Fruit fly (Drosophila melanogaster) whole organism, embryonic: Measurements from ENCODE around the gene sing.
A peak's percentile ranks its signal among the peaks of the same experiment; 100 is the strongest.

Experiments used
- Aef1 ChIP-seq: fragments of 200-800 bp; sonication (Bioruptor generic); IDR thresholded peaks from 3 replicates; pipeline ENCODE4 v1.3.6; 2022; ENCODE audit warnings: missing biosample characterization, missing genetic modification characterization
- Asciz ChIP-seq: fragments of 200-800 bp; sonication (Bioruptor generic); optimal IDR thresholded peaks from 2 replicates; lab custom pipeline; 2017; ENCODE audit warnings: missing biosample characterization, mild to moderate bottlenecking, missing genetic modification characterization, missing genetic modification reagents
- CG1024 ChIP-seq: fragments of 200-800 bp; sonication (Bioruptor generic); IDR thresholded peaks from 2 replicates; pipeline ENCODE4 v1.3.6; 2022; ENCODE audit warnings: missing biosample characterization, missing genetic modification characterization
- CG10274 ChIP-seq: fragments of 200-800 bp; sonication (Bioruptor generic); optimal IDR thresholded peaks from 3 replicates; lab custom pipeline; 2017; ENCODE audit warnings: missing biosample characterization, mild to moderate bottlenecking, missing genetic modification characterization
- CG10565 ChIP-seq: fragments of 200-800 bp; sonication (Bioruptor generic); optimal IDR thresholded peaks from 3 replicates; lab custom pipeline; 2016; ENCODE audit warnings: missing biosample characterization, mild to moderate bottlenecking, missing genetic modification characterization
- CG11398 ChIP-seq: fragments of 200-800 bp; sonication (Bioruptor generic); optimal IDR thresholded peaks from 2 replicates; lab custom pipeline; 2016; ENCODE audit warnings: missing biosample characterization, missing genetic modification characterization
- CG12219 ChIP-seq: fragments of 200-800 bp; sonication (Bioruptor generic); optimal IDR thresholded peaks from 3 replicates; lab custom pipeline; 2018; ENCODE audit warnings: missing biosample characterization, mild to moderate bottlenecking, missing genetic modification characterization
- CG13894 ChIP-seq: fragments of 200-800 bp; sonication (Bioruptor generic); optimal IDR thresholded peaks from 3 replicates; lab custom pipeline; 2018; ENCODE audit warnings: missing biosample characterization, mild to moderate bottlenecking, missing genetic modification characterization, moderate library complexity
- CG14441 ChIP-seq: fragments of 200-800 bp; sonication (Bioruptor generic); IDR thresholded peaks from 2 replicates; pipeline ENCODE4 v1.3.6; 2022; ENCODE audit warnings: missing biosample characterization, missing genetic modification characterization
- CG17385 ChIP-seq: fragments of 200-800 bp; sonication (Bioruptor generic); optimal IDR thresholded peaks from 3 replicates; lab custom pipeline; 2018; ENCODE audit warnings: missing biosample characterization, mild to moderate bottlenecking, missing genetic modification characterization
- CG1832 ChIP-seq: fragments of 200-800 bp; sonication (Bioruptor generic); optimal IDR thresholded peaks from 2 replicates; lab custom pipeline; 2017; ENCODE audit warnings: missing biosample characterization, mild to moderate bottlenecking, missing genetic modification characterization, inconsistent platforms
- CG18476 ChIP-seq: fragments of 200-800 bp; sonication (Bioruptor generic); optimal IDR thresholded peaks from 2 replicates; lab custom pipeline; 2016; ENCODE audit warnings: missing biosample characterization, mild to moderate bottlenecking, missing genetic modification characterization
- CG3163 ChIP-seq: fragments of 200-800 bp; sonication (Bioruptor generic); optimal IDR thresholded peaks from 3 replicates; lab custom pipeline; 2016; ENCODE audit warnings: missing biosample characterization, missing genetic modification characterization
- CG6654 ChIP-seq: fragments of 200-800 bp; sonication (Bioruptor generic); optimal IDR thresholded peaks from 2 replicates; lab custom pipeline; 2017; ENCODE audit warnings: missing biosample characterization, mild to moderate bottlenecking, missing genetic modification characterization
- CkIIα-i1 ChIP-seq: fragments of 200-800 bp; sonication (Bioruptor generic); IDR thresholded peaks from 2 replicates; pipeline ENCODE4 v1.3.6; 2022; ENCODE audit warnings: missing biosample characterization, missing genetic modification characterization
- D ChIP-seq, 2 experiments: fragments of 200-800 bp in 1 of 2; fragments of >200 bp in 1 of 2; sonication (Bioruptor generic) in 1 of 2; optimal IDR thresholded peaks; 2 replicates in 1 of 2; 3 replicates in 1 of 2; lab custom pipeline; 2017; ENCODE audit warnings: mild to moderate bottlenecking in 1 of 2, missing biosample characterization in 1 of 2, missing genetic modification characterization in 1 of 2, missing genetic modification reagents in 1 of 2
- Doc2 ChIP-seq: fragments of 200-800 bp; sonication (Bioruptor generic); IDR thresholded peaks from 2 replicates; pipeline ENCODE4 v1.3.6; 2022; ENCODE audit warnings: missing biosample characterization, missing genetic modification characterization
- Eip74EF ChIP-seq, 2 experiments: fragments of 200-800 bp in 1 of 2; fragments of >200 bp in 1 of 2; sonication (Bioruptor generic) in 1 of 2; optimal IDR thresholded peaks; 2 replicates each; lab custom pipeline; 2017 to 2019; ENCODE audit warnings: missing biosample characterization in 2 of 2, missing genetic modification characterization in 2 of 2, mild to moderate bottlenecking in 1 of 2, moderate library complexity in 1 of 2
- Hr3 ChIP-seq: fragments of 200-800 bp; sonication (Bioruptor generic); optimal IDR thresholded peaks from 3 replicates; lab custom pipeline; 2016; ENCODE audit warnings: missing biosample characterization, missing genetic modification characterization
- Hr51 ChIP-seq, 2 experiments: fragments of 200-800 bp; sonication (Bioruptor generic); optimal IDR thresholded peaks; 2 replicates in 1 of 2; 3 replicates in 1 of 2; lab custom pipeline; 2016 to 2018; ENCODE audit warnings: missing biosample characterization in 2 of 2, missing genetic modification characterization in 2 of 2, mild to moderate bottlenecking in 1 of 2, moderate library complexity in 1 of 2
- Meics ChIP-seq: fragments of 200-800 bp; sonication (Bioruptor generic); optimal IDR thresholded peaks from 2 replicates; lab custom pipeline; 2017; ENCODE audit warnings: missing biosample characterization, mild to moderate bottlenecking, missing genetic modification characterization
- Oaz ChIP-seq: fragments of 200-800 bp; sonication (Bioruptor generic); IDR thresholded peaks from 2 replicates; pipeline ENCODE4 v1.3.6; 2022; ENCODE audit warnings: missing biosample characterization, missing genetic modification characterization
- Oli ChIP-seq: fragments of 200-800 bp; sonication (Bioruptor generic); optimal IDR thresholded peaks from 2 replicates; lab custom pipeline; 2018; ENCODE audit warnings: missing biosample characterization, mild to moderate bottlenecking, missing genetic modification characterization, moderate library complexity
- Opbp ChIP-seq: fragments of 200-800 bp; sonication (Bioruptor generic); IDR thresholded peaks from 3 replicates; pipeline ENCODE4 v1.3.6; 2022; ENCODE audit warnings: missing biosample characterization, missing genetic modification characterization; ENCODE audit not compliant: partially characterized antibody
- PHDP ChIP-seq: fragments of 200-800 bp; sonication (Bioruptor generic); optimal IDR thresholded peaks from 3 replicates; lab custom pipeline; 2018; ENCODE audit warnings: missing biosample characterization, mild to moderate bottlenecking, missing genetic modification characterization, moderate library complexity
- Pdp1 ChIP-seq, 2 experiments: fragments of 200-800 bp; sonication (Bioruptor generic); optimal IDR thresholded peaks; 3 replicates each; lab custom pipeline; 2016; ENCODE audit warnings: missing biosample characterization in 2 of 2, missing genetic modification characterization in 2 of 2, mild to moderate bottlenecking in 1 of 2, moderate library complexity in 1 of 2
- Six4 ChIP-seq: fragments of 200-800 bp; sonication (Bioruptor generic); optimal IDR thresholded peaks from 2 replicates; lab custom pipeline; 2016; ENCODE audit warnings: missing biosample characterization, missing genetic modification characterization
- Spps ChIP-seq: fragments of 200-800 bp; sonication (Bioruptor generic); optimal IDR thresholded peaks from 2 replicates; lab custom pipeline; 2018; ENCODE audit warnings: missing biosample characterization, mild to moderate bottlenecking, missing genetic modification characterization
- Trl ChIP-seq, 3 experiments: fragments of >200 bp in 2 of 3; fragments of 200-800 bp in 1 of 3; sonication (Bioruptor generic) in 1 of 3; optimal IDR thresholded peaks; 2 replicates in 1 of 3; 3 replicates in 2 of 3; lab custom pipeline; 2016 to 2017; ENCODE audit warnings: missing biosample characterization in 1 of 3, missing genetic modification characterization in 1 of 3
- Usf ChIP-seq: fragments of 200-800 bp; sonication (Bioruptor generic); optimal IDR thresholded peaks from 2 replicates; lab custom pipeline; 2017; ENCODE audit warnings: missing genotype, missing biosample characterization, missing genetic modification characterization
- abd-A ChIP-seq: fragments of 200-800 bp; sonication (Bioruptor generic); optimal IDR thresholded peaks from 3 replicates; lab custom pipeline; 2019; ENCODE audit warnings: missing biosample characterization, mild to moderate bottlenecking, missing genetic modification characterization, moderate library complexity
- ac ChIP-seq: fragments of 200-800 bp; sonication (Bioruptor generic); optimal IDR thresholded peaks from 3 replicates; lab custom pipeline; 2017; ENCODE audit warnings: missing biosample characterization, mild to moderate bottlenecking, missing genetic modification characterization
- cato ChIP-seq: fragments of 200-800 bp; sonication (Bioruptor generic); optimal IDR thresholded peaks from 2 replicates; lab custom pipeline; 2016; ENCODE audit warnings: missing biosample characterization, missing genetic modification characterization, borderline replicate concordance
- croc ChIP-seq: fragments of 200-800 bp; sonication (Bioruptor generic); conservative IDR thresholded peaks from 3 replicates; pipeline ENCODE4 v1.3.6; 2022; ENCODE audit warnings: missing biosample characterization, missing genetic modification characterization
- cwo ChIP-seq: fragments of 200-800 bp; sonication (Bioruptor generic); optimal IDR thresholded peaks from 3 replicates; lab custom pipeline; 2017; ENCODE audit warnings: missing biosample characterization, missing genetic modification characterization, mild to moderate bottlenecking, moderate library complexity, missing genetic modification reagents
- ftz-f1 ChIP-seq: fragments of 200-800 bp; sonication (Bioruptor generic); optimal IDR thresholded peaks from 2 replicates; lab custom pipeline; 2016; ENCODE audit warnings: missing biosample characterization, missing genetic modification characterization
- grau ChIP-seq: fragments of 200-800 bp; optimal IDR thresholded peaks from 3 replicates; lab custom pipeline; 2019; ENCODE audit warnings: missing biosample characterization, mild to moderate bottlenecking, missing genetic modification characterization, moderate library complexity
- kay ChIP-seq: fragments of 200-800 bp; sonication (Bioruptor generic); optimal IDR thresholded peaks from 2 replicates; lab custom pipeline; 2016; ENCODE audit warnings: missing biosample characterization, missing genetic modification characterization
- lmd ChIP-seq: fragments of 200-800 bp; sonication (Bioruptor generic); IDR thresholded peaks from 2 replicates; pipeline ENCODE4 v1.3.6; 2022; ENCODE audit warnings: missing biosample characterization, missing genetic modification characterization
- nau ChIP-seq: fragments of 200-800 bp; sonication (Bioruptor generic); optimal IDR thresholded peaks from 3 replicates; lab custom pipeline; 2017; ENCODE audit warnings: missing biosample characterization, mild to moderate bottlenecking, missing genetic modification characterization, missing genetic modification reagents
- nom ChIP-seq: fragments of 200-800 bp; sonication (Bioruptor generic); optimal IDR thresholded peaks from 2 replicates; lab custom pipeline; 2017; ENCODE audit warnings: missing biosample characterization, missing genetic modification characterization, mild to moderate bottlenecking, moderate library complexity, missing genetic modification reagents
- peb ChIP-seq: fragments of 200-800 bp; sonication (Bioruptor generic); IDR thresholded peaks from 2 replicates; pipeline ENCODE4 v1.3.6; 2022; ENCODE audit warnings: missing biosample characterization, missing genetic modification characterization
- repo ChIP-seq: fragments of 200-800 bp; sonication (Bioruptor generic); optimal IDR thresholded peaks from 2 replicates; lab custom pipeline; 2016; ENCODE audit warnings: missing biosample characterization, missing genetic modification characterization
- sd ChIP-seq: fragments of 200-800 bp; sonication (Bioruptor generic); optimal IDR thresholded peaks from 3 replicates; lab custom pipeline; 2018; ENCODE audit warnings: missing biosample characterization, mild to moderate bottlenecking, missing genetic modification characterization, moderate library complexity
- sna ChIP-seq: fragments of 200-800 bp; sonication (Bioruptor generic); IDR thresholded peaks from 2 replicates; pipeline ENCODE4 v1.3.6; 2022; ENCODE audit warnings: missing biosample characterization, missing genetic modification characterization; ENCODE audit not compliant: partially characterized antibody
- unc-4 ChIP-seq: fragments of 200-800 bp; sonication (Bioruptor generic); IDR thresholded peaks from 2 replicates; pipeline ENCODE4 v1.3.6; 2022; ENCODE audit warnings: missing biosample characterization, missing genetic modification characterization; ENCODE audit not compliant: partially characterized antibody
- usp ChIP-seq: fragments of >200 bp; optimal IDR thresholded peaks from 2 replicates; lab custom pipeline; 2017; ENCODE audit warnings: missing biosample characterization, missing genetic modification characterization

sing gene

dm6 chrX:16670691-16671481 is 8.2 kb upstream of the sing start (continued):
- TF ChIP-seq unc-4 (GFP tag; lab: Robert Waterston, UW) (no peak), ftz-f1 (no peak), peb (GFP tag; lab: Robert Waterston, UW) (no peak), lmd (peak; percentile 49; the same call in 1 of the 2 replicates), croc (no peak), sna (GFP tag; lab: Robert Waterston, UW) (no peak), CG18476 (GFP tag; lab: Kevin White, UChicago) (no peak), cwo (GFP tag; lab: Kevin White, UChicago) (peak; percentile 16), sd (tag; lab: Kevin White, UChicago) (peak; percentile 4), cato (GFP tag; lab: Kevin White, UChicago) (no peak), repo (no peak), Spps (tag; lab: Kevin White, UChicago) (no peak), CG11398 (no peak), CG1832 (GFP tag; lab: Kevin White, UChicago) (no peak), Usf (GFP tag; lab: Kevin White, UChicago) (no peak), Eip74EF (GFP tag; optimal IDR thresholded peaks at IDR 0.05; lab: Kevin White, UChicago) (peak in 1 of 2 experiments; percentile 10), CG1024 (no peak), CG3163 (GFP tag; lab: Kevin White, UChicago) (no peak), Hr3 (no peak), Doc2 (GFP tag; lab: Robert Waterston, UW) (no peak), nau (GFP tag; lab: Kevin White, UChicago) (no peak), Opbp (GFP tag; lab: Robert Waterston, UW) (no peak), abd-A (no peak), Trl (optimal IDR thresholded peaks at IDR 0.05; lab: Kevin White, UChicago) (no peak), Trl (GFP tag; optimal IDR thresholded peaks at IDR 0.05; lab: Kevin White, UChicago) (no peak), CG10274 (GFP tag; lab: Kevin White, UChicago) (no peak), CG14441 (peak; percentile 50), CkIIα-i1 (GFP tag; lab: Robert Waterston, UW) (no peak), Aef1 (GFP tag; lab: Robert Waterston, UW) (no peak), Oaz (no peak), Oli (tag; lab: Kevin White, UChicago) (peak; percentile 33), D (optimal IDR thresholded peaks at IDR 0.05; lab: Kevin White, UChicago) (no peak), D (GFP tag; optimal IDR thresholded peaks at IDR 0.05; lab: Kevin White, UChicago) (no peak), grau (tag; lab: Kevin White, UChicago) (peak; percentile 89), nom (GFP tag; lab: Kevin White, UChicago) (no peak), CG10565 (GFP tag; lab: Kevin White, UChicago) (no peak), PHDP (tag; lab: Kevin White, UChicago) (peak; percentile 41), CG12219 (peak; percentile 22), Asciz (GFP tag; lab: Kevin White, UChicago) (no peak), CG6654 (no peak), Meics (GFP tag; lab: Kevin White, UChicago) (peak; percentile 36), usp (GFP tag; lab: Kevin White, UChicago) (no peak), Six4 (GFP tag; lab: Kevin White, UChicago) (no peak), ac (GFP tag; lab: Kevin White, UChicago) (no peak), CG13894 (tag; lab: Kevin White, UChicago) (no peak), Pdp1 (GFP tag; optimal IDR thresholded peaks at IDR 0.05; lab: Kevin White, UChicago) (no peak), CG17385 (GFP tag; lab: Kevin White, UChicago) (peak; percentile 21), Hr51 (GFP tag; optimal IDR thresholded peaks at IDR 0.05; lab: Kevin White, UChicago) (peak in 1 of 2 experiments; percentile 49), kay (GFP tag; lab: Kevin White, UChicago) (no peak)
